Fruit fly (Drosophila melanogaster) whole organism, wandering third instar larva: ENCODE results near the gene betaNACtes1.

Experiments
- Abd-B ChIP-seq: fragments of >200 bp; optimal IDR thresholded peaks from 2 replicates; lab custom pipeline; 2017; ENCODE audit warnings: missing biosample characterization, missing genetic modification characterization
- CG32264 ChIP-seq: fragments of 200-800 bp; sonication (Bioruptor generic); optimal IDR thresholded peaks from 2 replicates; lab custom pipeline; 2016; ENCODE audit warnings: missing biosample characterization, missing genetic modification characterization
- CG9705 ChIP-seq: fragments of 200-800 bp; sonication (Bioruptor generic); optimal IDR thresholded peaks from 2 replicates; lab custom pipeline; 2018; ENCODE audit warnings: missing biosample characterization, mild to moderate bottlenecking, missing genetic modification characterization
- CrebA ChIP-seq: fragments of 200-800 bp; sonication (Bioruptor generic); optimal IDR thresholded peaks from 2 replicates; lab custom pipeline; 2016; ENCODE audit warnings: missing biosample characterization, mild to moderate bottlenecking, missing genetic modification characterization, borderline replicate concordance
- Dfd ChIP-seq: fragments of >200 bp; optimal IDR thresholded peaks from 2 replicates; lab custom pipeline; 2017; ENCODE audit warnings: missing biosample characterization, missing genetic modification characterization
- Dif ChIP-seq: fragments of 200-275, 200-300 bp; sonication (Bioruptor generic); optimal IDR thresholded peaks from 2 replicates; lab custom pipeline; 2018; ENCODE audit warnings: missing biosample characterization, missing genetic modification characterization; ENCODE audit not compliant: partially characterized antibody
- GATAd ChIP-seq: sonication (Bioruptor generic); optimal IDR thresholded peaks from 2 replicates; lab custom pipeline; 2016; ENCODE audit warnings: missing biosample characterization, missing genetic modification characterization
- HLH106 ChIP-seq: fragments of 200-800 bp; optimal IDR thresholded peaks from 3 replicates; lab custom pipeline; 2019; ENCODE audit warnings: missing biosample characterization, mild to moderate bottlenecking, missing genetic modification characterization, moderate library complexity
- Hnf4 ChIP-seq: fragments of 200-800 bp; sonication (Bioruptor generic); optimal IDR thresholded peaks from 2 replicates; lab custom pipeline; 2016; ENCODE audit warnings: missing biosample characterization, mild to moderate bottlenecking, missing genetic modification characterization
- Hr78 ChIP-seq: fragments of >200 bp; optimal IDR thresholded peaks from 2 replicates; lab custom pipeline; 2017; ENCODE audit warnings: missing biosample characterization, missing genetic modification characterization
- Hr83 ChIP-seq: fragments of 200-300 bp; sonication (Bioruptor generic); optimal IDR thresholded peaks from 2 replicates; lab custom pipeline; 2016; ENCODE audit warnings: missing biosample characterization, mild to moderate bottlenecking, missing genetic modification characterization, moderate library complexity; ENCODE audit not compliant: poor library complexity, severe bottlenecking
- Jra ChIP-seq: sonication (Bioruptor generic); optimal IDR thresholded peaks from 2 replicates; lab custom pipeline; 2016; ENCODE audit warnings: missing biosample characterization, missing genetic modification characterization
- Mio ChIP-seq: sonication (Bioruptor generic); optimal IDR thresholded peaks from 2 replicates; lab custom pipeline; 2016; ENCODE audit warnings: missing biosample characterization, missing genetic modification characterization
- Myc ChIP-seq: fragments of >200 bp; optimal IDR thresholded peaks from 2 replicates; lab custom pipeline; 2017
- N ChIP-seq: fragments of >200 bp; optimal IDR thresholded peaks from 2 replicates; lab custom pipeline; 2018; ENCODE audit warnings: missing biosample characterization, missing external identifiers, missing genetic modification characterization
- OdsH ChIP-seq: fragments of 200-800 bp; sonication (Bioruptor generic); optimal IDR thresholded peaks from 2 replicates; lab custom pipeline; 2016; ENCODE audit warnings: missing biosample characterization, mild to moderate bottlenecking, missing genetic modification characterization
- Rel ChIP-seq, 2 experiments: fragments of 200-800 bp; sonication (Bioruptor generic) in 1 of 2; optimal IDR thresholded peaks; 2 replicates in 1 of 2; 3 replicates in 1 of 2; lab custom pipeline; 2016 to 2019; ENCODE audit warnings: mild to moderate bottlenecking in 2 of 2, missing biosample characterization in 2 of 2, missing genetic modification characterization in 2 of 2, moderate library complexity in 1 of 2
- Sp1 ChIP-seq: fragments of 200-800 bp; sonication (Bioruptor generic); optimal IDR thresholded peaks from 3 replicates; lab custom pipeline; 2019; ENCODE audit warnings: missing biosample characterization, mild to moderate bottlenecking, missing genetic modification characterization, moderate library complexity
- Vsx2 ChIP-seq: fragments of 200-300, 225-300 bp; sonication (Bioruptor generic); optimal IDR thresholded peaks from 2 replicates; lab custom pipeline; 2018; ENCODE audit warnings: missing biosample characterization, missing genetic modification characterization; ENCODE audit not compliant: partially characterized antibody
- br ChIP-seq: fragments of 200-800 bp; sonication (Bioruptor generic); optimal IDR thresholded peaks from 2 replicates; lab custom pipeline; 2016; ENCODE audit warnings: missing biosample characterization, missing genetic modification characterization
- brk ChIP-seq: fragments of 200-800 bp; sonication (Bioruptor generic); optimal IDR thresholded peaks from 2 replicates; lab custom pipeline; 2016; ENCODE audit warnings: missing biosample characterization, mild to moderate bottlenecking, missing genetic modification characterization
- dl ChIP-seq, 2 experiments: fragments of 175-275, 200-275 bp in 1 of 2; fragments of 200-275 bp in 1 of 2; sonication (Bioruptor generic); optimal IDR thresholded peaks; lab custom pipeline; 2018; ENCODE audit warnings: mild to moderate bottlenecking in 2 of 2, missing biosample characterization in 2 of 2, missing genetic modification characterization in 2 of 2, moderate library complexity in 2 of 2; ENCODE audit not compliant: partially characterized antibody in 2 of 2, insufficient read depth in 1 of 2
- dmrt93B ChIP-seq: fragments of 200-800 bp; sonication (Bioruptor generic); optimal IDR thresholded peaks from 2 replicates; lab custom pipeline; 2018; ENCODE audit warnings: missing biosample characterization, mild to moderate bottlenecking, missing genetic modification characterization
- dsf ChIP-seq: sonication (Bioruptor generic); optimal IDR thresholded peaks from 2 replicates; lab custom pipeline; 2016; ENCODE audit warnings: missing biosample characterization, missing genetic modification characterization, borderline replicate concordance
- ey ChIP-seq: fragments of 200-800 bp; sonication (Bioruptor generic); optimal IDR thresholded peaks from 2 replicates; lab custom pipeline; 2016; ENCODE audit warnings: missing biosample characterization, missing genetic modification characterization
- foxo ChIP-seq, 2 experiments: fragments of 200-800 bp; sonication (Bioruptor generic); optimal IDR thresholded peaks; 2 replicates in 1 of 2; 3 replicates in 1 of 2; lab custom pipeline; 2016 to 2017; ENCODE audit warnings: missing biosample characterization in 2 of 2, missing genetic modification characterization in 2 of 2
- h ChIP-seq: fragments of 200-800 bp; sonication (Bioruptor generic); optimal IDR thresholded peaks from 3 replicates; lab custom pipeline; 2016; ENCODE audit warnings: missing biosample characterization, mild to moderate bottlenecking, missing genetic modification characterization
- jim ChIP-seq: fragments of 175-275, 200-325 bp; sonication (Bioruptor generic); optimal IDR thresholded peaks from 2 replicates; lab custom pipeline; 2016; ENCODE audit warnings: missing biosample characterization, mild to moderate bottlenecking, missing genetic modification characterization
- lola ChIP-seq: fragments of >200 bp; optimal IDR thresholded peaks from 2 replicates; lab custom pipeline; 2017; ENCODE audit warnings: missing biosample characterization, missing genetic modification characterization
- pan ChIP-seq: fragments of >200 bp; optimal IDR thresholded peaks from 2 replicates; lab custom pipeline; 2017
- psq ChIP-seq: fragments of 200-800 bp; sonication (Bioruptor generic); optimal IDR thresholded peaks from 3 replicates; lab custom pipeline; 2017; ENCODE audit warnings: missing biosample characterization, mild to moderate bottlenecking, missing genetic modification characterization, moderate library complexity
- rgr ChIP-seq: fragments of 200-800 bp; sonication (Bioruptor generic); optimal IDR thresholded peaks from 3 replicates; lab custom pipeline; 2016; ENCODE audit warnings: missing biosample characterization, mild to moderate bottlenecking, missing genetic modification characterization
- sage ChIP-seq: fragments of 200-800 bp; sonication (Bioruptor generic); optimal IDR thresholded peaks from 2 replicates; lab custom pipeline; 2016; ENCODE audit warnings: missing biosample characterization, mild to moderate bottlenecking, missing genetic modification characterization
- tai ChIP-seq: sonication (Bioruptor generic); optimal IDR thresholded peaks from 2 replicates; lab custom pipeline; 2016; ENCODE audit warnings: missing biosample characterization, missing genetic modification characterization
- usp ChIP-seq: fragments of >200 bp; optimal IDR thresholded peaks from 2 replicates; lab custom pipeline; 2017; ENCODE audit warnings: missing biosample characterization, missing genetic modification characterization
- woc ChIP-seq: sonication (Bioruptor generic); optimal IDR thresholded peaks from 2 replicates; lab custom pipeline; 2016; ENCODE audit warnings: missing biosample characterization, mild to moderate bottlenecking, missing genetic modification characterization

betaNACtes1 gene

dm6 chrX:14153689-14154088 lies 18.7 kb downstream of the betaNACtes1 start:
- TF ChIP-seq Dfd = no peak
- no peak for TF ChIP-seq Vsx2 (GFP tag; lab: Kevin White, UChicago)
- TF ChIP-seq Abd-B (GFP tag; lab: Kevin White, UChicago) = no peak
- TF ChIP-seq Myc (lab: Kevin White, UChicago) = no peak
- TF ChIP-seq OdsH (GFP tag; lab: Kevin White, UChicago) = no peak

dm6 chrX:14151906-14152305 lies 20.5 kb downstream of the betaNACtes1 start, which contains the start of gene CG12479:
TSS of gene CG12479 (minus strand) at chrX:14152006.
- TF ChIP-seq CG9705 (no peak), lola (GFP tag; lab: Kevin White, UChicago) (no peak), br (GFP tag; lab: Kevin White, UChicago) (no peak), jim (no peak), OdsH (GFP tag; lab: Kevin White, UChicago) (no peak), pan (lab: Kevin White, UChicago) (no peak), N (GFP tag; lab: Kevin White, UChicago) (no peak), Hnf4 (GFP tag; lab: Kevin White, UChicago) (no peak), woc (GFP tag; lab: Kevin White, UChicago) (no peak), psq (GFP tag; lab: Kevin White, UChicago) (no peak), Vsx2 (GFP tag; lab: Kevin White, UChicago) (no peak), Hr83 (GFP tag; lab: Kevin White, UChicago) (no peak), CG32264 (GFP tag; lab: Kevin White, UChicago) (no peak), Myc (lab: Kevin White, UChicago) (no peak), Jra (GFP tag; lab: Kevin White, UChicago) (no peak), Sp1 (GFP tag; lab: Kevin White, UChicago) (no peak), GATAd (GFP tag; lab: Kevin White, UChicago) (no peak), dl (GFP tag; optimal IDR thresholded peaks at IDR 0.05; lab: Kevin White, UChicago; ENCODE audit: insufficient read depth in 1 of 2, partially characterized antibody in 2 of 2) (no peak), Abd-B (GFP tag; lab: Kevin White, UChicago) (no peak)

- TF ChIP-seq Dif (GFP tag; lab: Kevin White, UChicago) (no peak), psq (GFP tag; lab: Kevin White, UChicago) (no peak), N (GFP tag; lab: Kevin White, UChicago) (no peak), Myc (lab: Kevin White, UChicago) (no peak), rgr (no peak), ey (GFP tag; lab: Kevin White, UChicago) (no peak), pan (lab: Kevin White, UChicago) (no peak), OdsH (GFP tag; lab: Kevin White, UChicago) (no peak), Vsx2 (GFP tag; lab: Kevin White, UChicago) (no peak), GATAd (GFP tag; lab: Kevin White, UChicago) (no peak)
These were observed 23.1 kb downstream of the betaNACtes1 start for dm6 chrX:14149312-14149711.

- TF ChIP-seq h (GFP tag; lab: Kevin White, UChicago) = no peak
- no peak for TF ChIP-seq CG32264 (GFP tag; lab: Kevin White, UChicago)
- no peak for TF ChIP-seq Hr78 (GFP tag; lab: Kevin White, UChicago)
- TF ChIP-seq woc (GFP tag; lab: Kevin White, UChicago) = no peak
- TF ChIP-seq N (GFP tag; lab: Kevin White, UChicago) = no peak
- no peak for TF ChIP-seq CrebA (GFP tag; lab: Kevin White, UChicago)
- TF ChIP-seq Rel (GFP tag; optimal IDR thresholded peaks at IDR 0.05; lab: Kevin White, UChicago) = no peak
- TF ChIP-seq Rel (tag; optimal IDR thresholded peaks at IDR 0.05; lab: Kevin White, UChicago) = no peak
- TF ChIP-seq rgr = no peak
- TF ChIP-seq, all 38 proteins: peak for 0
These were observed 24.3 kb downstream of the betaNACtes1 start for dm6 chrX:14148171-14148570.

- TF ChIP-seq Myc (lab: Kevin White, UChicago) = no peak
- no peak for TF ChIP-seq N (GFP tag; lab: Kevin White, UChicago)
- TF ChIP-seq foxo (GFP tag; optimal IDR thresholded peaks at IDR 0.05; lab: Kevin White, UChicago) = peak in 1 of 2 experiments; percentile 59
- TF ChIP-seq CG32264 (GFP tag; lab: Kevin White, UChicago) = no peak
- TF ChIP-seq Hnf4 (GFP tag; lab: Kevin White, UChicago) = peak; percentile 12
- TF ChIP-seq Vsx2 (GFP tag; lab: Kevin White, UChicago) = no peak
- TF ChIP-seq sage (GFP tag; lab: Kevin White, UChicago) = no peak
- TF ChIP-seq brk (GFP tag; lab: Kevin White, UChicago) = no peak
- peak; percentile 34 for TF ChIP-seq dmrt93B (GFP tag; lab: Kevin White, UChicago)
- peak; percentile 52 for TF ChIP-seq HLH106 (tag; lab: Kevin White, UChicago)
- TF ChIP-seq GATAd (GFP tag; lab: Kevin White, UChicago) = no peak
- no peak for TF ChIP-seq pan (lab: Kevin White, UChicago)
- TF ChIP-seq usp (GFP tag; lab: Kevin White, UChicago) = no peak
- no peak for TF ChIP-seq dsf (GFP tag; lab: Kevin White, UChicago)
- TF ChIP-seq h (GFP tag; lab: Kevin White, UChicago) = peak; percentile 69
- TF ChIP-seq Dif (GFP tag; lab: Kevin White, UChicago) = no peak
- no peak for TF ChIP-seq lola (GFP tag; lab: Kevin White, UChicago)
- TF ChIP-seq woc (GFP tag; lab: Kevin White, UChicago) = peak; percentile 52
- peak; percentile 39 for TF ChIP-seq OdsH (GFP tag; lab: Kevin White, UChicago)
- TF ChIP-seq Hr78 (GFP tag; lab: Kevin White, UChicago) = no peak
- TF ChIP-seq tai (GFP tag; lab: Kevin White, UChicago) = no peak
- no peak for TF ChIP-seq dl (GFP tag; optimal IDR thresholded peaks at IDR 0.05; lab: Kevin White, UChicago; ENCODE audit: insufficient read depth in 1 of 2, partially characterized antibody in 2 of 2)
- TF ChIP-seq Abd-B (GFP tag; lab: Kevin White, UChicago) = no peak
- TF ChIP-seq Rel (GFP tag; optimal IDR thresholded peaks at IDR 0.05; lab: Kevin White, UChicago) = no peak
- no peak for TF ChIP-seq Rel (tag; optimal IDR thresholded peaks at IDR 0.05; lab: Kevin White, UChicago)
- TF ChIP-seq Mio (GFP tag; lab: Kevin White, UChicago) = no peak
- peak; percentile 58 for TF ChIP-seq ey (GFP tag; lab: Kevin White, UChicago)
- TF ChIP-seq Dfd = no peak
These were observed 38.5 kb downstream of the betaNACtes1 start for dm6 chrX:14133936-14134335.
